Fruit fly (Drosophila melanogaster): Measurements from ENCODE around the gene slp1.

DNA sequence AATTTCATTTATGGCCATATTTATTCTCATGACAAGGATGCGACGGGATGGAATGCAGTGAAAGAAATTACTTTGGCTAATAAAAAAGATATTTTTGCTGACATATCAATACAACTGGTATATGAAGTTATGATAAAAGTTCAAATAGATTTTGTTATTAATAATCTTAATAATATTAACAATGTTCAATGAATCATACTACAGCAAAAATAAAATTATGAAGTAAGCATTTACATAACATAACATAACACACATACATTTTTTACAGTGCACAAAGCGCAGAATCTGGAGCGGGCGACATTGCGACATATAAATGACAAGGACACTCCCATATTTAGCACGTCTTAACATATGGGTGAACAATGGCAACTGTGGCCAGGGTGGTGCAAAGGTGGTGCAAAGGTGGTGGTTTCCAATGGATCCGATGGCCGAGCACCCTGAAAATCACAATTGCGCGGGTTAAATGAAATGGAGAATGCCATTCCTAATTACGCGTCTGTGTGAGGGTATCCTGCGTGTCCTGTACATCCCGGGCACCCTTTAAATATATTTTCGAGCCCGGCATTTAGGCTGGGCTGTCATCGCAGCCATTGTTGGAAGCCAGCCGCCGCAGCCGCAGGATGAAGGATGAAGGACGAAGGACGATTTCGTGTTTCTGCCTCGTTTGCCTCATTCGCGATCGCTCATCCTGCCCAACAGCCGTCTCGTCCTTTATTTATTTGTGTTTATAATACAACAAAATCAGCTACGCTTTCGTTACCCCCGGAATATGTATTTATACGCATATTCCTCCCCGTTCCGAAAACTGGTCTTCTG, 19.6 kb downstream of the slp1 start:
- TF ChIP-seq CG8478 (optimal IDR thresholded peaks at IDR 0.05) = no peak
- no peak for TF ChIP-seq CTCF (optimal IDR thresholded peaks at IDR 0.05)
